Fruit fly (Drosophila melanogaster): Measurements from ENCODE around the gene Meltrin.

Gene Meltrin

DNA sequence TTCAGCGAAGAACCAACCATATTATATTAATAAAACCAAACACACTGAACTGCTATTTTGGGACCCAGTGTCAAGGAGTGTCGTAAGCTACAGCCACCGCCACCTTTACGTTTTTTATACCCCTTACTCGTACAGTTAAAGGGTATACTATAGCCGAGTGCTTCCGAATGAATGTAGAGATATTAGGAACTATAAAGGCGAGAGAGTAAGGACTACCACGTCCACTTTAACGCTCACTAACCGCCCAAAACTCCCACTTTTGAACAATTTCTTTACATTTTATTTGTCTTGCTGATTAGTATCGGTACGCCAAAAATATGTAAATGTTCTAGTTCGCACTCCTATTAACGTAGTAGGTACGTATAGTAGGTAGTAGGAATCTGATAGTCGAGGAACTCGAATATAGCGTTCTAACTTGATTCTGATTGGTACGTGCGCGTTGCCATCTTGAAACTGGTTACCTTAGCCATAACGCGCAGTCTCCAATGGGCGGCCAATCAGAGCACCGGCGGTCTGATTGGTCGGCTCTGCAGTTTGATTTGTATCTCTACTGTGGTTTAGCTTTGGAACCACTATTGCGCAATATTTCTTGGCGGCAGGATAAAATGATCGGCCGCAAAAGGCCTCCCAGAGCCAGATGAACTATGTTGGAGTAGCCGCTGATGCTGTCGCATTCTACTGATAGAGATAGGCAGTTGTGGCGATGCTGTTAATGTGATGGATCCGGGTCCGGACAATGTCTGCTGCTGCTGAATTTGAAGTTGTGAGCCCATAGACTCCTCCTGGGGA lies 41.0 kb downstream of the Meltrin start (continued):
- TF ChIP-seq bbx (GFP tag; IDR thresholded peaks at IDR 0.05; ENCODE audit: partially characterized antibody) = no peak
- peak; percentile 100 for TF ChIP-seq Nf-YC (tag; optimal IDR thresholded peaks at IDR 0.05)
- peak; percentile 85 for TF ChIP-seq Med (GFP tag)
- no peak for TF ChIP-seq CG3838 (GFP tag; optimal IDR thresholded peaks at IDR 0.05)
- no peak for TF ChIP-seq Neu2 (GFP tag; optimal IDR thresholded peaks at IDR 0.05; ENCODE audit: borderline replicate concordance)
- no peak for TF ChIP-seq sima (GFP tag; optimal IDR thresholded peaks at IDR 0.05)
- peak; percentile 2 for TF ChIP-seq Hmr (GFP tag; optimal IDR thresholded peaks at IDR 0.05)
- TF ChIP-seq Elba2 (GFP tag; optimal IDR thresholded peaks at IDR 0.05) = peak; percentile 98
- peak; percentile 99 for TF ChIP-seq Nf-YB (GFP tag; optimal IDR thresholded peaks at IDR 0.05)
- no peak for TF ChIP-seq CG11093 (GFP tag; IDR thresholded peaks at IDR 0.05)
- TF ChIP-seq CG12942 (GFP tag; optimal IDR thresholded peaks at IDR 0.05) = no peak
- peak; percentile 55; the same call in 1 of the 3 replicates for TF ChIP-seq CG16813 (GFP tag; IDR thresholded peaks at IDR 0.05; ENCODE audit: partially characterized antibody)
- TF ChIP-seq Scr (GFP tag; IDR thresholded peaks at IDR 0.05; ENCODE audit: partially characterized antibody) = peak; percentile 7; the same call in 1 of the 2 replicates
- TF ChIP-seq CG10147 (GFP tag; optimal IDR thresholded peaks at IDR 0.05) = peak; percentile 5
- peak; percentile 97 to 100 for TF ChIP-seq insv (GFP tag; optimal IDR thresholded peaks at IDR 0.05)
- peak; percentile 92 for TF ChIP-seq CG9437 (GFP tag; optimal IDR thresholded peaks at IDR 0.05)
- peak; percentile 66 for TF ChIP-seq Nf-YA (GFP tag; IDR thresholded peaks at IDR 0.05)
- peak in 1 of 2 experiments; percentile 70 for TF ChIP-seq Pdp1 (GFP tag; optimal IDR thresholded peaks at IDR 0.05)

DNA sequence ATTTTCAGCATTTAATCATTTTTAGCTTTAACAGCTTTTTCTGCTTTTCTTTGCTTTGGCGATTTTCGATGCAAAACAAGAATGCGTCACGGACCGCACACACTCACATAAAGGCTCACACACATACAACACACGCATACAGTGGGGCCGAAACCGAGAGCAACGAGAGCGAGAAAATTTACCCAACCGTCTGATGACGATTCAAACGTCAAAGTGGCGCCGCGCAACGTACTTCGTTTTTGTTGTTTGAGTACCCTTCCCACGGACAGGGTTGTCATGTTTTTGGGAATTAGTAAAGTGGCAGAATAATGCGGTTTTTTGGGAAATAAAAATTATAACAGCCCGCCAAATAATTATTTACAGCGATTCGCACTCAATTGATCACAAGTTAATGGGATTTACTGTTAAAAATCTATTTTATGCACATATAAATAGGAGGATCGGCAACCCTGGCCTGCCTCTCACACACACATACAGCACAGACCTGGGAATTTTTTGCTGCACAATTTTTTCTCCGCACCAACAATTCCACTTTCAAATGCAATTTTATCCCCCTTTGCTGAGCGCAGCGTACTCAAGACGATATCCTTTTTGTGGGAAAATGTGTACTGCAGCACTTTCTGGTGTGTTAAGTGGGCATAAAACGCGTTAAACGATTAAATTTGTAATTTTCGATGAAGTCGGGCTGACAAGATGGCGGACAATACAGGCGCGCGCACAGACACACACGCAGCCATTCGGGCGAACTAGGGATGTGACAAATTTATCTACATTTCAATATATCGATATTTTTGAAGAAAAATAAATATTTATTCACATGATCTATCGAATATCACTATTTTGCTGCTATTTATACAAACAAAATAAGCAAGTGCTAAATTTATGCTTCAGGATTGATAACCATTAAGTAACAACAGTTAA lies 41.9 kb downstream of the Meltrin start:
- peak; percentile 72 for TF ChIP-seq chm (GFP tag; IDR thresholded peaks at IDR 0.05)
- no peak for TF ChIP-seq yki (optimal IDR thresholded peaks at IDR 0.05)
- peak; percentile 91 for TF ChIP-seq Mrtf (GFP tag; IDR thresholded peaks at IDR 0.05)
- peak; percentile 84 for TF ChIP-seq kah (GFP tag; optimal IDR thresholded peaks at IDR 0.05)
- peak; percentile 23 for TF ChIP-seq CG3838 (GFP tag; optimal IDR thresholded peaks at IDR 0.05)
- peak; percentile 88 for TF ChIP-seq Blimp-1 (GFP tag; optimal IDR thresholded peaks at IDR 0.05)
- peak in 1 of 2 experiments; percentile 83 for TF ChIP-seq Eip74EF (GFP tag; optimal IDR thresholded peaks at IDR 0.05)
- TF ChIP-seq onecut (GFP tag; IDR thresholded peaks at IDR 0.05) = peak; percentile 93
- TF ChIP-seq NFAT (GFP tag; IDR thresholded peaks at IDR 0.05) = peak; percentile 88
- peak; percentile 82; the same call in 1 of the 3 replicates for TF ChIP-seq CG3726 (GFP tag; IDR thresholded peaks at IDR 0.05)
- TF ChIP-seq Elba2 (GFP tag; optimal IDR thresholded peaks at IDR 0.05) = peak; percentile 33
- TF ChIP-seq rib (GFP tag; IDR thresholded peaks at IDR 0.05) = peak; percentile 86
- TF ChIP-seq Ptx1 (GFP tag; IDR thresholded peaks at IDR 0.05) = peak; percentile 93
- TF ChIP-seq Aef1 (GFP tag; IDR thresholded peaks at IDR 0.05) = peak; percentile 91
- TF ChIP-seq mam (GFP tag; optimal IDR thresholded peaks at IDR 0.05) = peak; percentile 91
- TF ChIP-seq CG2116 (GFP tag; optimal IDR thresholded peaks at IDR 0.05) = peak; percentile 69
- peak; percentile 91 for TF ChIP-seq scrt (GFP tag; optimal IDR thresholded peaks at IDR 0.05)
- peak; percentile 96 for TF ChIP-seq CG13424 (tag; optimal IDR thresholded peaks at IDR 0.05)
- peak; percentile 90 for TF ChIP-seq MTF-1 (GFP tag; optimal IDR thresholded peaks at IDR 0.05; ENCODE audit: borderline replicate concordance)
- TF ChIP-seq CG30403 (GFP tag; optimal IDR thresholded peaks at IDR 0.05) = peak; percentile 93
- TF ChIP-seq abd-A (tag; optimal IDR thresholded peaks at IDR 0.05) = peak; percentile 56
- no peak for TF ChIP-seq Gsc (GFP tag; IDR thresholded peaks at IDR 0.05)
- TF ChIP-seq Awh (GFP tag; IDR thresholded peaks at IDR 0.05) = peak; percentile 88
- TF ChIP-seq CHES-1-like (GFP tag; optimal IDR thresholded peaks at IDR 0.05) = peak; percentile 90
- TF ChIP-seq MESR4 (GFP tag; optimal IDR thresholded peaks at IDR 0.05) = peak; percentile 97
- peak; percentile 86 for TF ChIP-seq CG4617 (GFP tag; optimal IDR thresholded peaks at IDR 0.05; ENCODE audit: borderline replicate concordance)
- peak; percentile 89 for TF ChIP-seq HLH54F (GFP tag; optimal IDR thresholded peaks at IDR 0.05)
- TF ChIP-seq ara (GFP tag; IDR thresholded peaks at IDR 0.05) = peak; percentile 92
- TF ChIP-seq tll (GFP tag; optimal IDR thresholded peaks at IDR 0.05) = peak in 1 of 2 experiments; percentile 34

Measured in whole organism, embryonic.